Worm (Caenorhabditis elegans): ENCODE results near the gene mut-14.

Gene mut-14

DNA sequence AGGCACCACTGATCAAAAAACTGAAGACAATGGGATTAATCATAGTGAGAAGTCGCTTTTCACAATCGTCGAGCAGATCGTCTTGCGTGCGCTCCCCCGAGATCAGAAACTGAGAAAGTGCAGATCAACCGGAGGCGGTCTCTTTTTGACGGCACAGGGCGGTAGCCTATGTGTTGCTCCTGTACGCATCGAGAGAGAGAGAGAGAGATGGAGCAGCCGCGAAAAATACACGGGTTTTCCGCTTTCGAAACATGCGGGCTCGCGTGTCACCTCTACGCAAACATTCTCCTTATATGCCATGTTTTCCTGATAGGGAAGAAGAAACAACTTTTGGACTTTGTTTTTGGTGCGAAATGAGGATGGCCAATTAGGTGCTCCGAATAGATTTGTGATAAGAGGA lies 47.4 kb downstream of the mut-14 start, which contains the start of gene lrpc-1:
TSS of gene lrpc-1 (minus strand) at position 101 of the 400 bp plus-strand sequence.
- TF ChIP-seq unc-39 (tag; optimal IDR thresholded peaks at IDR 0.05), result no peak
- TF ChIP-seq ceh-83 (GFP tag; optimal IDR thresholded peaks at IDR 0.05), result no peak
- TF ChIP-seq unc-120 (tag; optimal IDR thresholded peaks at IDR 0.05; ENCODE audit: poor library complexity, severe bottlenecking), result no peak
- no peak for TF ChIP-seq ceh-39 (tag; optimal IDR thresholded peaks at IDR 0.05)
- TF ChIP-seq mep-1 (tag; optimal IDR thresholded peaks at IDR 0.05), result no peak
- no peak for TF ChIP-seq hlh-1 (tag; optimal IDR thresholded peaks at IDR 0.05)
- TF ChIP-seq nhr-76 (tag; optimal IDR thresholded peaks at IDR 0.05), result no peak

DNA sequence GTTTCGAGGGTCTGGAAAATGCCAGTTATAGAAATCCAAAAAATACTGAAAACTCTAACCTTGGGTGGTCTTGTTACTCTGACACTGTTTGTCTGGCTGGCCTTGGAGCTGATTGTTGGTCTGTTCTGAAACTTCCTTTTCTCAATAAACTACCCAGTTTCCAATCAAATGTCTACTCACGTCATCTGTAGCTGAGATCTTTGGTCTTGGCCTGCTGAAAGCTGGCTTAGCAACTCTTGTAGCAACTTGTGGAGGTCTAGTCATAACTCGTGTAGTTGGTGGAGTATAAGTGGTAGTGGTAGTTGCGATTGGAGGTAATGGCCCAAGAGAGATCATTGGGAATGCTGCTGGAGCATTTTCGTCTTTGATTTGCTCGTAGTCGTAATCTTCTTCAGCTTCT lies 50.3 kb downstream of the mut-14 start:
- TF ChIP-seq cnd-1 (tag; optimal IDR thresholded peaks at IDR 0.05) (no peak), sptf-1 (tag; optimal IDR thresholded peaks at IDR 0.05) (no peak), mep-1 (tag; optimal IDR thresholded peaks at IDR 0.05) (no peak), nhr-237 (tag; optimal IDR thresholded peaks at IDR 0.05) (no peak), drap-1 (GFP tag; optimal IDR thresholded peaks at IDR 0.05) (no peak), ceh-39 (tag; optimal IDR thresholded peaks at IDR 0.05) (no peak), flh-1 (GFP tag; optimal IDR thresholded peaks at IDR 0.05) (no peak), snpc-4 (tag; optimal IDR thresholded peaks at IDR 0.05) (no peak), tbx-8 (GFP tag; optimal IDR thresholded peaks at IDR 0.05) (no peak), mab-5 (tag; optimal IDR thresholded peaks at IDR 0.05) (no peak), sem-2 (GFP tag; optimal IDR thresholded peaks at IDR 0.05) (no peak), pha-4 (tag; optimal IDR thresholded peaks at IDR 0.05) (no peak), lin-13 (tag; optimal IDR thresholded peaks at IDR 0.05) (no peak), nhr-12 (tag; optimal IDR thresholded peaks at IDR 0.05) (no peak), bed-3 (GFP tag; optimal IDR thresholded peaks at IDR 0.05) (no peak), nhr-28 (tag; optimal IDR thresholded peaks at IDR 0.05) (no peak), nhr-76 (tag; optimal IDR thresholded peaks at IDR 0.05) (no peak), elt-1 (tag; optimal IDR thresholded peaks at IDR 0.05; ENCODE audit: borderline replicate concordance, insufficient read depth) (no peak)

Measured in whole organism, mixed stage, embryonic.